Worm (Caenorhabditis elegans): ENCODE measurements around the gene Y42A5A.3.
A peak's percentile ranks its signal among the peaks of the same experiment; 100 is the strongest.

Y42A5A.3 gene

ce11 chrV:11127197-11127596 lies 31.4 kb upstream of the Y42A5A.3 start, which contains the start of gene jmjd-5:
jmjd-5 (plus strand) TSS chrV:11127497.
- no peak for TF ChIP-seq hsf-1 (GFP tag; IDR thresholded peaks at IDR 0.05)
- TF ChIP-seq nhr-80 (tag; optimal IDR thresholded peaks at IDR 0.05): no peak
- TF ChIP-seq sea-2 (GFP tag; IDR thresholded peaks at IDR 0.05): no peak
- no peak for TF ChIP-seq ztf-3 (GFP tag; optimal IDR thresholded peaks at IDR 0.05)
- no peak for TF ChIP-seq C06A6.2 (GFP tag; conservative IDR thresholded peaks at IDR 0.05)
- TF ChIP-seq Y53F4B.3 (GFP tag; IDR thresholded peaks at IDR 0.05): no peak
- TF ChIP-seq rec-8 (tag; optimal IDR thresholded peaks at IDR 0.05): no peak
- TF ChIP-seq K12H6.12 (tag; optimal IDR thresholded peaks at IDR 0.05): no peak
- no peak for TF ChIP-seq lin-40 (tag; optimal IDR thresholded peaks at IDR 0.05)
- TF ChIP-seq nhr-120 (GFP tag; IDR thresholded peaks at IDR 0.05): no peak
- TF ChIP-seq F10E7.11 (tag; optimal IDR thresholded peaks at IDR 0.05): no peak
- no peak for TF ChIP-seq ZK185.1 (tag; optimal IDR thresholded peaks at IDR 0.05; ENCODE audit: poor library complexity, severe bottlenecking)

ce11 chrV:11124922-11125321 lies 29.1 kb upstream of the Y42A5A.3 start, which contains the start of gene C06H2.2:
C06H2.2 (plus strand) TSS chrV:11125222.
- TF ChIP-seq tbp1 (GFP tag; optimal IDR thresholded peaks at IDR 0.05): no peak
- TF ChIP-seq C17E4.6 (GFP tag; IDR thresholded peaks at IDR 0.05): no peak
- no peak for TF ChIP-seq B0019.2 (GFP tag; conservative IDR thresholded peaks at IDR 0.05)

ce11 chrV:11123817-11124337 lies 28.1 kb upstream of the Y42A5A.3 start, which contains the start of the genes atp-5 and lmtr-3:
atp-5 (minus strand) TSS chrV:11123867.
lmtr-3 (plus strand) TSS chrV:11124186.
- TF ChIP-seq lsl-1 (GFP tag; optimal IDR thresholded peaks at IDR 0.05): peak; percentile 51
- TF ChIP-seq zim-3 (tag; optimal IDR thresholded peaks at IDR 0.05): peak; percentile 28
- TF ChIP-seq madf-6 (GFP tag; IDR thresholded peaks at IDR 0.05): peak; percentile 58; the same call in 1 of the 2 replicates
- peak; percentile 34 for TF ChIP-seq F23B12.7 (tag; optimal IDR thresholded peaks at IDR 0.05; ENCODE audit: insufficient read depth)
- TF ChIP-seq ceh-27 (GFP tag; optimal IDR thresholded peaks at IDR 0.05): peak; percentile 89
- TF ChIP-seq mel-28 (tag; optimal IDR thresholded peaks at IDR 0.05; ENCODE audit: borderline replicate concordance): no peak
- peak; percentile 95 for TF ChIP-seq ZK185.1 (tag; optimal IDR thresholded peaks at IDR 0.05; ENCODE audit: poor library complexity, severe bottlenecking)
- TF ChIP-seq madf-3 (GFP tag; IDR thresholded peaks at IDR 0.05): 0 out of 2 replicates have a peak, but pooled peaks have one; percentile 58
- peak; percentile 65; the same call in 1 of the 2 replicates for TF ChIP-seq lir-1 (GFP tag; conservative IDR thresholded peaks at IDR 0.05)
- peak; percentile 91 for TF ChIP-seq attf-5 (GFP tag; optimal IDR thresholded peaks at IDR 0.05)
- TF ChIP-seq madf-8 (GFP tag; conservative IDR thresholded peaks at IDR 0.05): peak; percentile 20; the same call in 1 of the 2 replicates
- TF ChIP-seq Y53G8AR.9 (GFP tag; conservative IDR thresholded peaks at IDR 0.05): 0 out of 2 replicates have a peak, but pooled peaks have one; percentile 37
- TF ChIP-seq ztf-18 (tag; optimal IDR thresholded peaks at IDR 0.05): peak; percentile 48
- TF ChIP-seq F22D6.2 (tag; optimal IDR thresholded peaks at IDR 0.05): no peak
- peak; percentile 68 for TF ChIP-seq snpc-1.3 (tag; optimal IDR thresholded peaks at IDR 0.05; ENCODE audit: insufficient read depth)
- TF ChIP-seq egrh-3 (GFP tag; IDR thresholded peaks at IDR 0.05): peak; percentile 67
- TF ChIP-seq unc-62 (GFP tag; optimal IDR thresholded peaks at IDR 0.05): no peak
- TF ChIP-seq ekl-4 (GFP tag; IDR thresholded peaks at IDR 0.05): no peak
- TF ChIP-seq somi-1 (GFP tag; optimal IDR thresholded peaks at IDR 0.05): peak; percentile 4
- TF ChIP-seq pha-4 (tag; optimal IDR thresholded peaks at IDR 0.05): no peak
- peak; percentile 85 for TF ChIP-seq D2030.7 (GFP tag; IDR thresholded peaks at IDR 0.05)
- peak; percentile 65; the same call in 1 of the 2 replicates for TF ChIP-seq pbrm-1 (GFP tag; IDR thresholded peaks at IDR 0.05)
- peak; percentile 16 for TF ChIP-seq rpc-1 (optimal IDR thresholded peaks at IDR 0.05)
- TF ChIP-seq rpc-1 (tag; optimal IDR thresholded peaks at IDR 0.05): no peak
- peak; percentile 64 for TF ChIP-seq cebp-1 (GFP tag; IDR thresholded peaks at IDR 0.05)
- peak; percentile 63 for TF ChIP-seq cebp-1 (tag; optimal IDR thresholded peaks at IDR 0.05)
- TF ChIP-seq hmg-1.2 (GFP tag; IDR thresholded peaks at IDR 0.05): no peak; the same call in 1 of the 2 replicates
- TF ChIP-seq aptf-3 (GFP tag; IDR thresholded peaks at IDR 0.05): no peak
- no peak for TF ChIP-seq attf-6 (GFP tag; IDR thresholded peaks at IDR 0.05)
- 0 out of 2 replicates have a peak, but pooled peaks have one; percentile 28 for TF ChIP-seq hmg-20 (GFP tag; IDR thresholded peaks at IDR 0.05)
- TF ChIP-seq dpl-1 (GFP tag; optimal IDR thresholded peaks at IDR 0.05): no peak
